Fruit fly (Drosophila melanogaster): Measurements from ENCODE around the gene BicD.

BicD gene

dm6 chr2L:17514090-17514715, 41.2 kb upstream of the BicD start (continued):
- no peak for TF ChIP-seq ash1 (GFP tag; optimal IDR thresholded peaks at IDR 0.05)
- peak; percentile 86 for TF ChIP-seq NC2β (GFP tag; optimal IDR thresholded peaks at IDR 0.05)
- peak; percentile 79 for TF ChIP-seq Nf-YC (tag; optimal IDR thresholded peaks at IDR 0.05)
- TF ChIP-seq CG3407 (GFP tag; optimal IDR thresholded peaks at IDR 0.05), result peak; percentile 81
- TF ChIP-seq br (optimal IDR thresholded peaks at IDR 0.05), result no peak
- peak; percentile 68 for TF ChIP-seq nau (GFP tag; optimal IDR thresholded peaks at IDR 0.05)
- TF ChIP-seq ab (GFP tag; optimal IDR thresholded peaks at IDR 0.05), result peak; percentile 56
- no peak for TF ChIP-seq hkb (optimal IDR thresholded peaks at IDR 0.05)
- TF ChIP-seq hkb (GFP tag; IDR thresholded peaks at IDR 0.05), result peak; percentile 89
- peak; percentile 86 for TF ChIP-seq Hr3 (GFP tag; optimal IDR thresholded peaks at IDR 0.05)
- TF ChIP-seq trh (GFP tag; optimal IDR thresholded peaks at IDR 0.05), result peak; percentile 2
- TF ChIP-seq Ada2b (GFP tag; IDR thresholded peaks at IDR 0.05), result peak; percentile 86
- peak; percentile 48 for TF ChIP-seq jing (GFP tag; optimal IDR thresholded peaks at IDR 0.05)
- TF ChIP-seq Deaf1 (tag; optimal IDR thresholded peaks at IDR 0.05), result peak; percentile 68
- peak; percentile 87 for TF ChIP-seq lmd (GFP tag; IDR thresholded peaks at IDR 0.05)
- no peak for TF ChIP-seq BEAF-32 (GFP tag; optimal IDR thresholded peaks at IDR 0.05)
- peak; percentile 77 for TF ChIP-seq CG14014 (GFP tag; IDR thresholded peaks at IDR 0.05)
- TF ChIP-seq gce (GFP tag; IDR thresholded peaks at IDR 0.05), result peak; percentile 82
- peak; percentile 76 for TF ChIP-seq lilli (GFP tag; optimal IDR thresholded peaks at IDR 0.05)
- TF ChIP-seq Awh (GFP tag; IDR thresholded peaks at IDR 0.05), result peak; percentile 83
- no peak for TF ChIP-seq CG1832 (GFP tag; optimal IDR thresholded peaks at IDR 0.05)
- no peak for TF ChIP-seq usp (GFP tag; optimal IDR thresholded peaks at IDR 0.05)
- peak; percentile 80 for TF ChIP-seq az2 (GFP tag; optimal IDR thresholded peaks at IDR 0.05)
- TF ChIP-seq Xrp1 (GFP tag; IDR thresholded peaks at IDR 0.05), result peak; percentile 95
- TF ChIP-seq Rfx (GFP tag; IDR thresholded peaks at IDR 0.05), result peak; percentile 75
- peak; percentile 89 for TF ChIP-seq stc (GFP tag; IDR thresholded peaks at IDR 0.05)
- peak; percentile 95 for TF ChIP-seq CG18262 (tag; optimal IDR thresholded peaks at IDR 0.05)
- peak; percentile 44 for TF ChIP-seq CG31365 (tag; optimal IDR thresholded peaks at IDR 0.05)
- TF ChIP-seq ara (GFP tag; IDR thresholded peaks at IDR 0.05), result peak; percentile 88
- peak; percentile 77 for TF ChIP-seq otp (GFP tag; IDR thresholded peaks at IDR 0.05)
- TF ChIP-seq dysf (GFP tag; IDR thresholded peaks at IDR 0.05), result peak; percentile 87; the same call in 2 of the 3 replicates
- TF ChIP-seq CG8089 (GFP tag; optimal IDR thresholded peaks at IDR 0.05), result peak; percentile 58
- TF ChIP-seq CG4328 (GFP tag; optimal IDR thresholded peaks at IDR 0.05), result peak; percentile 90
- TF ChIP-seq phol (tag; optimal IDR thresholded peaks at IDR 0.05), result peak; percentile 92
- peak; percentile 48; the same call in 2 of the 4 replicates for TF ChIP-seq Gug (GFP tag; IDR thresholded peaks at IDR 0.05)
- TF ChIP-seq CG12942 (GFP tag; optimal IDR thresholded peaks at IDR 0.05), result peak; percentile 75
- no peak for TF ChIP-seq CG8478 (optimal IDR thresholded peaks at IDR 0.05)
- no peak for TF ChIP-seq mld (GFP tag; IDR thresholded peaks at IDR 0.05; ENCODE audit: partially characterized antibody)
- TF ChIP-seq CG12744 (GFP tag; optimal IDR thresholded peaks at IDR 0.05), result no peak
- TF ChIP-seq CG15514 (GFP tag; optimal IDR thresholded peaks at IDR 0.05), result peak; percentile 69
- peak; percentile 81 for TF ChIP-seq CG10147 (GFP tag; optimal IDR thresholded peaks at IDR 0.05)
- TF ChIP-seq CG13123 (GFP tag; optimal IDR thresholded peaks at IDR 0.05), result no peak
- TF ChIP-seq Fer1 (GFP tag; optimal IDR thresholded peaks at IDR 0.05), result peak; percentile 94
- TF ChIP-seq CG12769 (tag; optimal IDR thresholded peaks at IDR 0.05), result no peak
- TF ChIP-seq ems (GFP tag; optimal IDR thresholded peaks at IDR 0.05), result peak; percentile 80
- TF ChIP-seq bbx (GFP tag; IDR thresholded peaks at IDR 0.05; ENCODE audit: partially characterized antibody), result no peak
- TF ChIP-seq Eip74EF (GFP tag; optimal IDR thresholded peaks at IDR 0.05), result peak in 1 of 2 experiments; percentile 78
- TF ChIP-seq gfzf (GFP tag; optimal IDR thresholded peaks at IDR 0.05), result no peak
- TF ChIP-seq Ets65A (GFP tag), result peak; percentile 93
- TF ChIP-seq Dfd (GFP tag; optimal IDR thresholded peaks at IDR 0.05), result no peak
- TF ChIP-seq GATAe (GFP tag; conservative IDR thresholded peaks at IDR 0.05), result peak; percentile 39; the same call in 1 of the 2 replicates
- peak; percentile 47 for TF ChIP-seq slp2 (GFP tag; optimal IDR thresholded peaks at IDR 0.05)

Measured in whole organism, embryonic.